Worm (Caenorhabditis elegans) whole organism, young adult: ENCODE results near the gene sri-57.

Experiments
- B0336.3 ChIP-seq: fragments of 200-800 bp; sonication (Bioruptor generic); IDR thresholded peaks from 2 replicates; pipeline ENCODE4 v1.3.6; 2022; ENCODE audit warnings: missing genetic modification characterization, missing compliant biosample characterization
- C06A6.2 ChIP-seq: fragments of 200-800 bp; sonication (Bioruptor generic); conservative IDR thresholded peaks from 2 replicates; pipeline ENCODE4 v1.3.6; 2022; ENCODE audit warnings: missing genetic modification characterization, missing compliant biosample characterization
- C17E4.6 ChIP-seq: fragments of 200-800 bp; sonication (Bioruptor generic); IDR thresholded peaks from 2 replicates; pipeline ENCODE4 v1.3.6; 2022; ENCODE audit warnings: missing genetic modification reagents, missing genetic modification characterization, missing compliant biosample characterization
- F49E8.2 ChIP-seq: sonication (generic microtip); optimal IDR thresholded peaks from 3 replicates; lab custom pipeline; 2017; ENCODE audit warnings: missing genetic modification characterization, mild to moderate bottlenecking, missing compliant biosample characterization, antibody characterized with exemption, moderate library complexity; ENCODE audit not compliant: insufficient read depth
- F52B5.7 ChIP-seq: sonication (generic microtip); optimal IDR thresholded peaks from 2 replicates; lab custom pipeline; 2016; ENCODE audit warnings: mild to moderate bottlenecking, missing genetic modification characterization, missing compliant biosample characterization
- F57A8.1 ChIP-seq: fragments of 200-800 bp; sonication (Bioruptor generic); optimal IDR thresholded peaks from 2 replicates; lab custom pipeline; 2018; ENCODE audit warnings: mild to moderate bottlenecking, missing genetic modification characterization, moderate library complexity, missing compliant biosample characterization
- K11D2.4 ChIP-seq: fragments of 200-800 bp; sonication (Bioruptor generic); IDR thresholded peaks from 2 replicates; pipeline ENCODE4 v1.3.6; 2022; ENCODE audit warnings: missing genetic modification reagents, missing genetic modification characterization, missing compliant biosample characterization
- Y56A3A.18 ChIP-seq: fragments of 200-800 bp; sonication (Bioruptor generic); IDR thresholded peaks from 2 replicates; pipeline ENCODE4 v1.3.6; 2022; ENCODE audit warnings: missing genetic modification reagents, missing genetic modification characterization, missing compliant biosample characterization
- Y67H2A.10 ChIP-seq: fragments of 200-800 bp; sonication (Bioruptor generic); conservative IDR thresholded peaks from 2 replicates; pipeline ENCODE4 v1.3.6; 2022; ENCODE audit warnings: missing genetic modification reagents, missing genetic modification characterization, missing compliant biosample characterization
- Y79H2A.3 ChIP-seq: fragments of 200-800 bp; sonication (Bioruptor generic); conservative IDR thresholded peaks from 2 replicates; pipeline ENCODE4 v1.3.6; 2022; ENCODE audit warnings: missing genetic modification reagents, missing genetic modification characterization, missing compliant biosample characterization
- akir-1 ChIP-seq: fragments of 200-800 bp; sonication (Bioruptor generic); optimal IDR thresholded peaks from 2 replicates; lab custom pipeline; 2018; ENCODE audit warnings: mild to moderate bottlenecking, missing genetic modification characterization, moderate library complexity, missing compliant biosample characterization
- atf-7 ChIP-seq: sonication (generic microtip); optimal IDR thresholded peaks from 2 replicates; lab custom pipeline; 2017; ENCODE audit warnings: mild to moderate bottlenecking, missing genetic modification characterization, missing compliant biosample characterization
- attf-6 ChIP-seq: fragments of 200-800 bp; sonication (Bioruptor generic); IDR thresholded peaks from 2 replicates; pipeline ENCODE4 v1.3.6; 2022; ENCODE audit warnings: missing genetic modification reagents, missing genetic modification characterization, missing compliant biosample characterization
- bed-2 ChIP-seq: fragments of 200-800 bp; sonication (Bioruptor generic); IDR thresholded peaks from 2 replicates; pipeline ENCODE4 v1.3.6; 2022; ENCODE audit warnings: missing genetic modification reagents, missing genetic modification characterization, missing compliant biosample characterization
- ceh-40 ChIP-seq: fragments of 200-800 bp; sonication (Bioruptor generic); IDR thresholded peaks from 2 replicates; pipeline ENCODE4 v1.3.6; 2022; ENCODE audit warnings: missing genetic modification characterization, missing compliant biosample characterization
- ceh-79 ChIP-seq: sonication (generic microtip); optimal IDR thresholded peaks from 2 replicates; lab custom pipeline; 2017; ENCODE audit warnings: mild to moderate bottlenecking, missing genetic modification characterization, missing compliant biosample characterization
- die-1 ChIP-seq: sonication (generic microtip); optimal IDR thresholded peaks from 2 replicates; lab custom pipeline; 2016; ENCODE audit warnings: missing genotype, mild to moderate bottlenecking, missing genetic modification characterization, missing compliant biosample characterization
- dpl-1 ChIP-seq: fragments of 150-350 bp; optimal IDR thresholded peaks from 2 replicates; lab custom pipeline; 2014; ENCODE audit warnings: missing biosample characterization, missing genetic modification reagents, missing genetic modification characterization
- ekl-4 ChIP-seq: fragments of 200-800 bp; sonication (Bioruptor generic); IDR thresholded peaks from 2 replicates; pipeline ENCODE4 v1.3.6; 2022; ENCODE audit warnings: missing genetic modification reagents, missing genetic modification characterization, missing compliant biosample characterization
- hlh-12 ChIP-seq: sonication (generic microtip); optimal IDR thresholded peaks from 2 replicates; lab custom pipeline; 2016; ENCODE audit warnings: missing genetic modification characterization, missing compliant biosample characterization
- hmg-1.2 ChIP-seq: fragments of 200-800 bp; sonication (Bioruptor generic); IDR thresholded peaks from 2 replicates; pipeline ENCODE4 v1.3.6; 2022; ENCODE audit warnings: missing genetic modification reagents, missing genetic modification characterization, missing compliant biosample characterization
- hmg-20 ChIP-seq: fragments of 200-800 bp; sonication (Bioruptor generic); IDR thresholded peaks from 2 replicates; pipeline ENCODE4 v1.3.6; 2022; ENCODE audit warnings: missing genetic modification reagents, missing genetic modification characterization, missing compliant biosample characterization
- hsf-1 ChIP-seq: fragments of 200-800 bp; sonication (Bioruptor generic); IDR thresholded peaks from 2 replicates; pipeline ENCODE4 v1.3.6; 2022; ENCODE audit warnings: missing genetic modification reagents, missing genetic modification characterization, missing compliant biosample characterization
- lin-40 ChIP-seq: sonication (generic microtip); optimal IDR thresholded peaks from 2 replicates; lab custom pipeline; 2016; ENCODE audit warnings: missing genetic modification characterization, mild to moderate bottlenecking, missing compliant biosample characterization, missing genotype, missing genetic modification reagents
- lin-54 ChIP-seq: fragments of 200-800 bp; sonication (Bioruptor generic); optimal IDR thresholded peaks from 2 replicates; lab custom pipeline; 2018; ENCODE audit warnings: mild to moderate bottlenecking, missing genetic modification characterization, missing compliant biosample characterization
- madf-10 ChIP-seq: sonication (generic microtip); optimal IDR thresholded peaks from 2 replicates; lab custom pipeline; 2016; ENCODE audit warnings: mild to moderate bottlenecking, missing genetic modification characterization, missing compliant biosample characterization
- mes-4 ChIP-seq: sonication (generic microtip); optimal IDR thresholded peaks from 2 replicates; lab custom pipeline; 2016; ENCODE audit warnings: missing genotype, missing genetic modification characterization, missing compliant biosample characterization
- nhr-27 ChIP-seq: fragments of 200-800 bp; sonication (Bioruptor generic); optimal IDR thresholded peaks from 2 replicates; lab custom pipeline; 2018; ENCODE audit warnings: mild to moderate bottlenecking, missing genetic modification characterization, moderate library complexity, missing compliant biosample characterization
- pbrm-1 ChIP-seq: fragments of 200-800 bp; sonication (Bioruptor generic); IDR thresholded peaks from 2 replicates; pipeline ENCODE4 v1.3.6; 2022; ENCODE audit warnings: missing genetic modification reagents, missing genetic modification characterization, missing compliant biosample characterization
- rcor-1 ChIP-seq: fragments of 200-800 bp; sonication (Bioruptor generic); IDR thresholded peaks from 2 replicates; pipeline ENCODE4 v1.3.6; 2022; ENCODE audit warnings: missing genetic modification reagents, missing genetic modification characterization, missing compliant biosample characterization
- repo-1 ChIP-seq: sonication (generic microtip); optimal IDR thresholded peaks from 2 replicates; lab custom pipeline; 2017; ENCODE audit warnings: mild to moderate bottlenecking, missing genetic modification characterization, missing compliant biosample characterization
- sdz-38 ChIP-seq: sonication (generic microtip); optimal IDR thresholded peaks from 2 replicates; lab custom pipeline; 2016; ENCODE audit warnings: missing genotype, missing genetic modification characterization, missing compliant biosample characterization
- sea-2 ChIP-seq: fragments of 200-800 bp; sonication (Bioruptor generic); IDR thresholded peaks from 2 replicates; pipeline ENCODE4 v1.3.6; 2022; ENCODE audit warnings: missing genetic modification characterization, missing compliant biosample characterization
- snpc-1.3 ChIP-seq: sonication (generic microtip); optimal IDR thresholded peaks from 2 replicates; lab custom pipeline; 2017; ENCODE audit warnings: missing genetic modification characterization, mild to moderate bottlenecking, missing compliant biosample characterization, antibody characterized with exemption, moderate library complexity, missing genotype, missing genetic modification reagents; ENCODE audit not compliant: insufficient read depth
- snpc-4 ChIP-seq, 5 experiments: fragments of 150-350 bp in 1 of 5; sonication (generic microtip) in 4 of 5; optimal IDR thresholded peaks; 2 replicates each; lab custom pipeline; 2014 to 2018; ENCODE audit warnings: missing genetic modification characterization in 5 of 5, missing biosample characterization in 3 of 5, antibody characterized with exemption in 2 of 5, mild to moderate bottlenecking in 2 of 5, missing compliant biosample characterization in 2 of 5, missing genotype in 2 of 5, moderate library complexity in 2 of 5, missing genetic modification reagents in 1 of 5
- unc-130 ChIP-seq: sonication (generic microtip); optimal IDR thresholded peaks from 2 replicates; lab custom pipeline; 2016; ENCODE audit warnings: missing genetic modification reagents, missing genetic modification characterization, missing compliant biosample characterization
- unc-62 ChIP-seq: fragments of 150-350 bp; optimal IDR thresholded peaks from 2 replicates; lab custom pipeline; 2014; ENCODE audit warnings: missing biosample characterization, missing genetic modification reagents, missing genetic modification characterization
- ztf-3 ChIP-seq: fragments of 200-800 bp; sonication (Bioruptor generic); optimal IDR thresholded peaks from 2 replicates; lab custom pipeline; 2018; ENCODE audit warnings: mild to moderate bottlenecking, missing genetic modification characterization, missing compliant biosample characterization

sri-57 gene

ce11 chrII:2698378-2698777 is 26.2 kb upstream of the sri-57 start, which contains the start of gene sri-62:
Gene sri-62 (minus strand): TSS chrII:2698478.
- TF ChIP-seq dpl-1 (GFP tag; lab: Kevin White, UChicago), result no peak
- no peak for TF ChIP-seq C06A6.2 (GFP tag; lab: Robert Waterston, UW)
- no peak for TF ChIP-seq bed-2 (GFP tag; lab: Robert Waterston, UW)
- no peak for TF ChIP-seq attf-6 (GFP tag; lab: Robert Waterston, UW)
- no peak for TF ChIP-seq hsf-1 (GFP tag; lab: Robert Waterston, UW)
- TF ChIP-seq F57A8.1, result no peak
- TF ChIP-seq Y56A3A.18, result no peak
- TF ChIP-seq ceh-40 (GFP tag; lab: Robert Waterston, UW), result no peak
- TF ChIP-seq snpc-1.3, result no peak
- TF ChIP-seq madf-10, result no peak
- no peak for TF ChIP-seq hmg-1.2
- TF ChIP-seq, all 124 proteins: peak for 0

ce11 chrII:2695079-2695478 is 22.9 kb upstream of the sri-57 start:
- TF ChIP-seq ztf-3 (GFP tag; lab: Kevin White, UChicago) (no peak), F52B5.7 (tag; lab: Kevin White, UChicago) (no peak), unc-62 (GFP tag; lab: Kevin White, UChicago) (no peak), snpc-4 (GFP tag; optimal IDR thresholded peaks at IDR 0.05; lab: Kevin White, UChicago) (no peak), snpc-4 (tag; optimal IDR thresholded peaks at IDR 0.05; lab: Kevin White, UChicago) (no peak), lin-40 (tag; lab: Kevin White, UChicago) (no peak), sdz-38 (tag; lab: Kevin White, UChicago) (no peak), nhr-27 (tag; lab: Kevin White, UChicago) (no peak), ekl-4 (no peak), die-1 (tag; lab: Kevin White, UChicago) (no peak), B0336.3 (no peak), bed-2 (GFP tag; lab: Robert Waterston, UW) (no peak), rcor-1 (no peak), F57A8.1 (no peak), sea-2 (no peak)

ce11 chrII:2692476-2692875 is 20.3 kb upstream of the sri-57 start, which contains the start of gene set-11:
Gene set-11 (minus strand): TSS chrII:2692576.
- TF ChIP-seq repo-1 (tag; lab: Kevin White, UChicago) (no peak), hmg-20 (no peak), nhr-27 (tag; lab: Kevin White, UChicago) (no peak), C06A6.2 (GFP tag; lab: Robert Waterston, UW) (no peak), K11D2.4 (no peak), atf-7 (tag; lab: Kevin White, UChicago) (no peak), unc-130 (GFP tag; lab: Kevin White, UChicago) (no peak), C17E4.6 (no peak), pbrm-1 (GFP tag; lab: Robert Waterston, UW) (no peak), hlh-12 (tag; lab: Kevin White, UChicago) (no peak), Y79H2A.3 (GFP tag; lab: Robert Waterston, UW) (no peak), akir-1 (GFP tag; lab: Kevin White, UChicago) (no peak), lin-54 (no peak), F49E8.2 (tag; lab: Kevin White, UChicago) (no peak)
- TF ChIP-seq, all 124 proteins: peak for 0

- TF ChIP-seq mes-4 (tag; lab: Kevin White, UChicago) (no peak), B0336.3 (no peak), sdz-38 (tag; lab: Kevin White, UChicago) (no peak), ceh-79 (tag; lab: Kevin White, UChicago) (no peak), Y67H2A.10 (no peak)
Measured at ce11 chrII:2690080-2690479, 17.9 kb upstream of the sri-57 start, which contains the start of gene nspf-3. Gene nspf-3 (minus strand): TSS chrII:2690180.
